Worm (Caenorhabditis elegans): ENCODE results near the gene Y53C12B.7.

DNA sequence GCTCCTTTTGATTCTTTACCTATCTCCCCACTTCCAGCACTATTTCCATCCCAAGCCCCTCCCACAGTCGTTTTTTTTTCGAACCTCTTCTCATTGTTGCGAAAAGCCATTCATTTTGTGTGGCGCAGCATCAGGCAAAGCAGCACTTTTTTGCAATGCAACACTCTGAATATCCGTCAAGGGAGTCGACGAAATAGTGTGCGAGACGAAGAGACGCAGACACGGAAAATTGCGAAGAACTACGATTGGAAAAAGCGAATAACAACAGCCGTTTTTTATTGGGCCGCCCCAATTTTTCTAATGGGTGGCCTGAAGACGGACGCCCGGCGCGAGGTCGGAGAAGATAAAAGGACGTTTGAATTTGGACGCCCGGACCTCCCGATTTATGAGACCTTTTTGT, 23.2 kb downstream of the Y53C12B.7 start:
- no peak for TF ChIP-seq Y95B8A.8 (GFP tag; IDR thresholded peaks at IDR 0.05)
- no peak for TF ChIP-seq nfya-1 (tag; optimal IDR thresholded peaks at IDR 0.05; ENCODE audit: borderline replicate concordance, insufficient read depth)
- no peak for TF ChIP-seq efl-1 (GFP tag; optimal IDR thresholded peaks at IDR 0.05)
- TF ChIP-seq lin-35 (GFP tag; optimal IDR thresholded peaks at IDR 0.05), result no peak
- TF ChIP-seq ceh-40 (GFP tag; IDR thresholded peaks at IDR 0.05), result no peak
- no peak for TF ChIP-seq sea-2 (GFP tag; IDR thresholded peaks at IDR 0.05)

Measured in whole organism, young adult.